Worm (Caenorhabditis elegans) whole organism, late embryonic: ENCODE results near the gene F53B3.3.

Experiments used
- F13H6.1 ChIP-seq: sonication (generic microtip); optimal IDR thresholded peaks from 2 replicates; lab custom pipeline; 2016; ENCODE audit warnings: missing genetic modification characterization, missing compliant biosample characterization
- ceh-14 ChIP-seq: sonication (generic microtip); optimal IDR thresholded peaks from 2 replicates; lab custom pipeline; 2016; ENCODE audit warnings: missing genotype, missing genetic modification characterization, missing compliant biosample characterization
- ceh-18 ChIP-seq: sonication (generic microtip); optimal IDR thresholded peaks from 2 replicates; lab custom pipeline; 2016; ENCODE audit warnings: missing genetic modification characterization, missing compliant biosample characterization
- ceh-2 ChIP-seq: sonication (generic microtip); optimal IDR thresholded peaks from 2 replicates; lab custom pipeline; 2016; ENCODE audit warnings: missing genotype, missing genetic modification characterization, missing compliant biosample characterization
- ceh-22 ChIP-seq: sonication (generic microtip); optimal IDR thresholded peaks from 2 replicates; lab custom pipeline; 2017; ENCODE audit warnings: missing biosample characterization, missing genetic modification characterization
- ceh-45 ChIP-seq: fragments of 200-800 bp; sonication (Bioruptor generic); IDR thresholded peaks from 2 replicates; pipeline ENCODE4 v1.3.6; 2022; ENCODE audit warnings: missing genetic modification reagents, missing genetic modification characterization, missing compliant biosample characterization
- che-1 ChIP-seq: sonication (generic microtip); optimal IDR thresholded peaks from 2 replicates; lab custom pipeline; 2016; ENCODE audit warnings: mild to moderate bottlenecking, missing genetic modification characterization, missing compliant biosample characterization
- elt-4 ChIP-seq: sonication (generic microtip); optimal IDR thresholded peaks from 2 replicates; lab custom pipeline; 2016; ENCODE audit warnings: missing genetic modification characterization, missing compliant biosample characterization
- hlh-13 ChIP-seq: fragments of 200-800 bp; sonication (Bioruptor generic); optimal IDR thresholded peaks from 2 replicates; lab custom pipeline; 2018; ENCODE audit warnings: mild to moderate bottlenecking, missing genetic modification characterization, missing compliant biosample characterization
- hlh-6 ChIP-seq: sonication (generic microtip); optimal IDR thresholded peaks from 2 replicates; lab custom pipeline; 2016; ENCODE audit warnings: missing genotype, missing genetic modification characterization, missing compliant biosample characterization
- tbx-2 ChIP-seq: sonication (generic microtip); optimal IDR thresholded peaks from 2 replicates; lab custom pipeline; 2016; ENCODE audit warnings: missing genetic modification characterization, missing compliant biosample characterization
- tbx-7 ChIP-seq: sonication (generic microtip); optimal IDR thresholded peaks from 2 replicates; lab custom pipeline; 2016; ENCODE audit warnings: missing genotype, missing genetic modification characterization, missing compliant biosample characterization
- zip-5 ChIP-seq: sonication (generic microtip); optimal IDR thresholded peaks from 2 replicates; lab custom pipeline; 2016; ENCODE audit warnings: missing genetic modification characterization, missing compliant biosample characterization

The F53B3.3 gene

ce11 chrX:2818899-2819298, 52.0 kb downstream of the F53B3.3 start:
- TF ChIP-seq F13H6.1 (tag; lab: Kevin White, UChicago) (no peak), hlh-13 (no peak), tbx-2 (tag; lab: Kevin White, UChicago) (no peak), che-1 (tag; lab: Kevin White, UChicago) (no peak), zip-5 (tag; lab: Kevin White, UChicago) (no peak), ceh-45 (GFP tag; lab: Robert Waterston, UW) (no peak), tbx-7 (tag; lab: Kevin White, UChicago) (no peak), ceh-2 (no peak), ceh-22 (tag; lab: Kevin White, UChicago) (no peak), ceh-18 (no peak), elt-4 (tag; lab: Kevin White, UChicago) (no peak), hlh-6 (tag; lab: Kevin White, UChicago) (no peak), ceh-14 (tag; lab: Kevin White, UChicago) (no peak)
- TF ChIP-seq, all 69 proteins: peak for 0
